Fruit fly (Drosophila melanogaster): ENCODE data around the gene Bdbt.

Bdbt gene

dm6 chr3R:21138220-21138754, 19.6 kb upstream of the Bdbt start, which contains the start of gene meigo (continued):
- TF ChIP-seq caup (GFP tag; optimal IDR thresholded peaks at IDR 0.05; ENCODE audit: severe bottlenecking) (no peak), Hmr (GFP tag; optimal IDR thresholded peaks at IDR 0.05) (no peak), CG7745 (tag; optimal IDR thresholded peaks at IDR 0.05) (no peak), tx (GFP tag; optimal IDR thresholded peaks at IDR 0.05) (peak; percentile 50), CG17186 (GFP tag; optimal IDR thresholded peaks at IDR 0.05) (peak; percentile 81), Ada2b (GFP tag; IDR thresholded peaks at IDR 0.05) (peak; percentile 45), CG3847 (GFP tag; IDR thresholded peaks at IDR 0.05) (peak; percentile 72), CG8281 (tag; optimal IDR thresholded peaks at IDR 0.05) (peak; percentile 30), peb (GFP tag; IDR thresholded peaks at IDR 0.05) (peak; percentile 43; the same call in 1 of the 2 replicates), crol (GFP tag; IDR thresholded peaks at IDR 0.05) (no peak), CG9727 (GFP tag; optimal IDR thresholded peaks at IDR 0.05) (peak; percentile 37), CG10654 (GFP tag; optimal IDR thresholded peaks at IDR 0.05) (peak; percentile 67), Hr51 (GFP tag; optimal IDR thresholded peaks at IDR 0.05) (peak in 1 of 2 experiments; percentile 52), prd (optimal IDR thresholded peaks at IDR 0.05) (no peak), prd (GFP tag; IDR thresholded peaks at IDR 0.05) (peak; percentile 72), Ssrp (tag; optimal IDR thresholded peaks at IDR 0.05) (peak; percentile 55), CG10321 (GFP tag; IDR thresholded peaks at IDR 0.05) (no peak), vvl (GFP tag; IDR thresholded peaks at IDR 0.05) (peak; percentile 74), CG7987 (GFP tag; optimal IDR thresholded peaks at IDR 0.05) (peak; percentile 32), ato (GFP tag; IDR thresholded peaks at IDR 0.05; ENCODE audit: partially characterized antibody) (no peak), pum (GFP tag; optimal IDR thresholded peaks at IDR 0.05) (peak; percentile 34), bcd (GFP tag; optimal IDR thresholded peaks at IDR 0.05) (peak; percentile 70), CG15514 (GFP tag; optimal IDR thresholded peaks at IDR 0.05) (peak; percentile 82), CG6683 (GFP tag; optimal IDR thresholded peaks at IDR 0.05) (peak; percentile 9), C15 (GFP tag; IDR thresholded peaks at IDR 0.05) (0 out of 3 replicates have a peak, but pooled peaks have one; percentile 13), Side (GFP tag; optimal IDR thresholded peaks at IDR 0.05) (peak; percentile 23), ems (GFP tag; optimal IDR thresholded peaks at IDR 0.05) (peak; percentile 43), NFAT (GFP tag; IDR thresholded peaks at IDR 0.05) (peak; percentile 70; the same call in 1 of the 2 replicates), Neu2 (GFP tag; optimal IDR thresholded peaks at IDR 0.05; ENCODE audit: borderline replicate concordance) (no peak), ash1 (GFP tag; optimal IDR thresholded peaks at IDR 0.05) (no peak), CG6689 (GFP tag; IDR thresholded peaks at IDR 0.05) (peak; percentile 60; the same call in 1 of the 2 replicates), CG31388 (GFP tag; optimal IDR thresholded peaks at IDR 0.05) (no peak), fd64A (GFP tag; optimal IDR thresholded peaks at IDR 0.05) (no peak), CG9215 (GFP tag; IDR thresholded peaks at IDR 0.05) (peak; percentile 72), CG31365 (tag; optimal IDR thresholded peaks at IDR 0.05) (no peak), CG8924 (tag; optimal IDR thresholded peaks at IDR 0.05) (peak; percentile 66), CG15269 (tag; optimal IDR thresholded peaks at IDR 0.05) (no peak), Dip2 (GFP tag; IDR thresholded peaks at IDR 0.05) (no peak), Xbp1 (GFP tag; optimal IDR thresholded peaks at IDR 0.05) (peak; percentile 95), CG14860 (GFP tag; IDR thresholded peaks at IDR 0.05; ENCODE audit: partially characterized antibody) (no peak), CG34376 (GFP tag; optimal IDR thresholded peaks at IDR 0.05) (peak; percentile 48), CG4730 (GFP tag; IDR thresholded peaks at IDR 0.05) (0 out of 2 replicates have a peak, but pooled peaks have one; percentile 23), en (GFP tag; optimal IDR thresholded peaks at IDR 0.05) (no peak), CG6791 (GFP tag; IDR thresholded peaks at IDR 0.05; ENCODE audit: partially characterized antibody) (no peak), pan (optimal IDR thresholded peaks at IDR 0.05) (no peak), pan (GFP tag; optimal IDR thresholded peaks at IDR 0.05 in 1 of 2, IDR thresholded peaks at IDR 0.05 in 1 of 2) (peak in 1 of 2 experiments; percentile 60), ci (GFP tag; IDR thresholded peaks at IDR 0.05) (peak; percentile 41; the same call in 1 of the 3 replicates), Gug (GFP tag; IDR thresholded peaks at IDR 0.05) (peak; percentile 37; the same call in 1 of the 4 replicates), lbe (GFP tag; optimal IDR thresholded peaks at IDR 0.05) (peak; percentile 50), NC2β (GFP tag; optimal IDR thresholded peaks at IDR 0.05) (peak; percentile 36)
